Worm (Caenorhabditis elegans): ENCODE results near the gene F53B3.5.

The F53B3.5 gene

DNA sequence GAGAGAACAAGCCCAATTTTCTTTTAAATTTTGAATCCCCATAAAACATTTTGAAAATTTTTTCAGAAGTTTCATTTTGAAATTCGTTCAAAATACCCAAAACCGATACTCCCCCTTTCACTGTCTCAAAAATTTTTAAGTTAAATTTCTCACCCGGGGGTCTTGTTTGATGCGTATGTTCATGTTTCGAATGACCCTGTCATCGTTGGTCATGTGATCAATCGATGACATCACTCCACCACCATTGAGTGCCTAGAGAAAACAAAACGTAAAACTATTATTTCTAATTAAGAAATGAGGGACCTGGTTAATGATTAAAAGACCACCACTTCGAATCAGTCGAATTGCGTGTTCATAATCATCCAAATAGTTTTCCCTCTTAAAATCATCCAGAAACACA lies 21.0 kb downstream of the F53B3.5 start:
- TF ChIP-seq ama-1 (optimal IDR thresholded peaks at IDR 0.05), result no peak
- TF ChIP-seq nfya-1 (tag; optimal IDR thresholded peaks at IDR 0.05; ENCODE audit: insufficient read depth), result peak; percentile 22
- TF ChIP-seq nhr-23 (tag; optimal IDR thresholded peaks at IDR 0.05), result peak; percentile 71
- TF ChIP-seq nhr-25 (tag; optimal IDR thresholded peaks at IDR 0.05), result peak; percentile 77
- TF ChIP-seq ceh-28 (tag; optimal IDR thresholded peaks at IDR 0.05), result no peak
- TF ChIP-seq nhr-12 (tag; optimal IDR thresholded peaks at IDR 0.05), result no peak
- TF ChIP-seq jun-1 (tag; optimal IDR thresholded peaks at IDR 0.05), result no peak
- TF ChIP-seq ztf-4 (tag; optimal IDR thresholded peaks at IDR 0.05), result no peak
- TF ChIP-seq nhr-43 (tag; optimal IDR thresholded peaks at IDR 0.05; ENCODE audit: poor library complexity, severe bottlenecking), result peak; percentile 23

DNA sequence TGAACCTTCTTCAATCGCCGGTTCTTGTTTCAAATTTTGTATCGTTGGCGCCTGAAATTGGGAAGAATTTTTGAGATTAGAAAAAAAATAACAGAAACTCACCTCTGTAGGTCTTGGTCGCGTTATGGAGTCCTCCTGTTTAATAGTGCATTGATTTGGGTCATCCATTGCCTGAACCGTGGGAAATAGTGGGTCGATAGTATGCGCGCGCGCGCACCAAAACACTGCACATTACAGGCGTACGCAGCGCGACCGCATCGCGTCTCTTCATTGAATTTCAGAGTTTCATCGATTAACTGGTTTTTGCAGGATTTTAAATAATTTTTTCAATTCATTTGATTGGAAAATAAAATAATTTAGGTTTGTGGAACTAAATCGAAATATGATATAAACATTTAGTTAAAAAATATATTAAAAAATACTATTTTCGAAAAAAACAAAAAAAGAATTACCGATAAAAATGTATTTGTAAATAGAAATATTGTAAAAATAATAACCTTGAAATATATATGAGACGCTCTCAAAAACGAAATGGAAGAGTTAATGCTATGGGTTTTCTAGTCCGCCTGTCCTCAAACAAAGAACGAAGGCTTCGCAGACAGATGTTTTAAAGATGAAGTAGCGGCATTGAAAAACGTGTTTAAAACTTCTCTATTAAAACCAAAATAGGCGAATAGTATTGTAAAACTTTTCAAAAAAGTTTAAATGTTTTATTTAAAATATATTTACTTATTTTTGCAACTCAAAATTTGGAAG lies 22.1 kb downstream of the F53B3.5 start, which contains the start of gene tra-4:
Gene tra-4 (minus strand): TSS at position 534 of the 756 bp plus-strand sequence.
- TF ChIP-seq pha-4 (tag; optimal IDR thresholded peaks at IDR 0.05), result peak; percentile 26
- no peak for TF ChIP-seq unc-39 (tag; optimal IDR thresholded peaks at IDR 0.05)
- peak; percentile 6 for TF ChIP-seq nhr-43 (tag; optimal IDR thresholded peaks at IDR 0.05; ENCODE audit: poor library complexity, severe bottlenecking)
- TF ChIP-seq nfya-1 (tag; optimal IDR thresholded peaks at IDR 0.05; ENCODE audit: insufficient read depth), result peak; percentile 37
- TF ChIP-seq mml-1 (tag; optimal IDR thresholded peaks at IDR 0.05), result no peak
- peak; percentile 46 for TF ChIP-seq nhr-25 (tag; optimal IDR thresholded peaks at IDR 0.05)
- peak; percentile 36 for TF ChIP-seq snpc-4 (tag; optimal IDR thresholded peaks at IDR 0.05)
- TF ChIP-seq eor-1 (tag; optimal IDR thresholded peaks at IDR 0.05), result no peak
- no peak for TF ChIP-seq nhr-67 (tag; optimal IDR thresholded peaks at IDR 0.05)
- peak; percentile 57 for TF ChIP-seq nhr-23 (tag; optimal IDR thresholded peaks at IDR 0.05)
- no peak for TF ChIP-seq ceh-9 (tag; optimal IDR thresholded peaks at IDR 0.05)
- TF ChIP-seq nhr-11 (tag; optimal IDR thresholded peaks at IDR 0.05), result no peak
- no peak for TF ChIP-seq elt-1 (tag; optimal IDR thresholded peaks at IDR 0.05)

DNA sequence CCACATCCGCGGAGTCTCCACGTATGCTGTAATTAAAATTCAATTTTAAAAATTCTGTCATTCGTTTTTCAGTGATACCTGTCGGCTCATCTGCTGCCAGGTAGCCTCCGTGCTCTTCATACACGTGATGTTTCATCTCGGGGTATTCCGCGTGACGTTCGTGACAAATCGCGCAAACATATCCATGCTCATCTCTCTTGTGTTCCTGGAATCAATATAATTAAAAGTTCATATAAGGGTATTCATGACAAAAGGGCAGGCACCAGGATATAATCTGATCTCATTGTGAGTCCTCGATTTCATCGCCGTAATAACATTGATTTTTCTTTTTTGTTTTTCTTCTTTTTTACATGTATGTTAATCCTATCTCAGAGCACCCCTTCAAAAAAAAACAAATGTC lies 25.4 kb downstream of the F53B3.5 start:
- TF ChIP-seq sea-2 (GFP tag; optimal IDR thresholded peaks at IDR 0.05) (no peak), ama-1 (optimal IDR thresholded peaks at IDR 0.05) (peak; percentile 9)

DNA sequence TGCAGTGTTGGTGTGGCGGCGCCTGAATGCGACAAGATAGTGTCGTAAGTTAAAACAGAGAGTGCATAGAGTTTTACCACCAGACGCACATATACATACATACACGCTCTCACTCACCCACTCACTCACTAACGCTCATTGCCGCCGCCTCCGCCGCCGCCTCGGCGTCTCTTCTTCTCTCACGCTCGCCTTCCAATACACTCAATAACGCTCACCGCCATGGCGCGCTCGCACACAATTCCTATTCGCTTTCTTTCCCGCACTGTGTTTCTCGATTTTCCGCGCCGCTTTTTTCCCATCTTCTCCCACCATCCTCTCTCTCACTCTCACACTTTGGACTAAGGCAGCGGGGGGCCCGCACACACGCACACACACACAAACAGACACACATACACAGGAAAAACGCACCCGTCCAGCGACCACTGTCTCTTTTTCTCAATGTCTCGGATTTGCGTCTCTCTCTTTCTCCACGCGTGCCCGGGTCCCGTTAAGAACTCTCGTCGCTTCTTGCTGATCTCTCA lies 26.9 kb downstream of the F53B3.5 start, which contains the start of gene kin-29:
Gene kin-29 (minus strand): TSS at position 51 of the 521 bp plus-strand sequence.
- TF ChIP-seq elt-2 (tag; optimal IDR thresholded peaks at IDR 0.05) (peak; percentile 83), nhr-25 (tag; optimal IDR thresholded peaks at IDR 0.05) (peak; percentile 80), ztf-4 (tag; optimal IDR thresholded peaks at IDR 0.05) (peak; percentile 28), lin-39 (tag; optimal IDR thresholded peaks at IDR 0.05) (peak; percentile 77), egl-5 (tag; optimal IDR thresholded peaks at IDR 0.05) (peak; percentile 20), nhr-77 (tag; optimal IDR thresholded peaks at IDR 0.05) (no peak), sea-2 (GFP tag; optimal IDR thresholded peaks at IDR 0.05) (no peak), pqm-1 (tag; optimal IDR thresholded peaks at IDR 0.05) (no peak), fkh-2 (tag; optimal IDR thresholded peaks at IDR 0.05) (no peak), lsy-12 (tag; optimal IDR thresholded peaks at IDR 0.05) (peak; percentile 81), nhr-28 (tag; optimal IDR thresholded peaks at IDR 0.05) (no peak), ztf-11 (tag; optimal IDR thresholded peaks at IDR 0.05) (no peak), egl-27 (tag; optimal IDR thresholded peaks at IDR 0.05) (peak; percentile 88), R02D3.7 (tag; optimal IDR thresholded peaks at IDR 0.05) (peak; percentile 31), nfya-1 (tag; optimal IDR thresholded peaks at IDR 0.05; ENCODE audit: insufficient read depth) (peak; percentile 90), skn-1 (tag; optimal IDR thresholded peaks at IDR 0.05) (no peak), mdl-1 (tag; optimal IDR thresholded peaks at IDR 0.05) (peak; percentile 37), pha-4 (tag; optimal IDR thresholded peaks at IDR 0.05) (peak; percentile 60), jun-1 (tag; optimal IDR thresholded peaks at IDR 0.05) (peak; percentile 92), ama-1 (optimal IDR thresholded peaks at IDR 0.05) (no peak), hmg-11 (tag; optimal IDR thresholded peaks at IDR 0.05) (peak; percentile 99), nhr-11 (tag; optimal IDR thresholded peaks at IDR 0.05) (peak; percentile 70), unc-39 (tag; optimal IDR thresholded peaks at IDR 0.05) (no peak), elt-3 (tag; optimal IDR thresholded peaks at IDR 0.05) (no peak), nhr-23 (tag; optimal IDR thresholded peaks at IDR 0.05) (peak; percentile 56), eor-1 (tag; optimal IDR thresholded peaks at IDR 0.05) (no peak), snpc-4 (tag; optimal IDR thresholded peaks at IDR 0.05) (peak; percentile 50), tbx-2 (tag; optimal IDR thresholded peaks at IDR 0.05) (peak; percentile 83), zag-1 (tag; optimal IDR thresholded peaks at IDR 0.05) (peak; percentile 18), nhr-237 (tag; optimal IDR thresholded peaks at IDR 0.05) (no peak), fos-1 (tag; optimal IDR thresholded peaks at IDR 0.05) (peak; percentile 68), daf-12 (tag; optimal IDR thresholded peaks at IDR 0.05) (no peak), ZK546.5 (tag; optimal IDR thresholded peaks at IDR 0.05) (no peak), ceh-16 (tag; optimal IDR thresholded peaks at IDR 0.05) (no peak), aly-2 (tag; optimal IDR thresholded peaks at IDR 0.05) (no peak), fkh-10 (GFP tag; optimal IDR thresholded peaks at IDR 0.05) (peak; percentile 65), nhr-76 (tag; optimal IDR thresholded peaks at IDR 0.05) (no peak), nhr-67 (tag; optimal IDR thresholded peaks at IDR 0.05) (no peak)
